Worm (Caenorhabditis elegans) whole organism, L2 larva: ENCODE measurements around the gene kgb-1.

Source experiments
- ZK546.5 ChIP-seq: sonication (generic microtip); optimal IDR thresholded peaks from 2 replicates; lab custom pipeline; 2017; ENCODE audit warnings: missing biosample characterization, missing genetic modification characterization
- lsy-2 ChIP-seq, 2 experiments: fragments of 150-350 bp in 1 of 2; sonication (generic microtip) in 1 of 2; optimal IDR thresholded peaks; 2 replicates each; lab custom pipeline; 2014 to 2017; ENCODE audit warnings: missing biosample characterization in 2 of 2, missing genetic modification characterization in 2 of 2
- mdl-1 ChIP-seq, 2 experiments: fragments of 150-350 bp in 1 of 2; sonication (generic microtip) in 1 of 2; optimal IDR thresholded peaks; 2 replicates each; lab custom pipeline; 2017; ENCODE audit warnings: missing biosample characterization in 2 of 2, missing genetic modification characterization in 2 of 2
- snpc-4 ChIP-seq: fragments of 150-350 bp; optimal IDR thresholded peaks from 2 replicates; lab custom pipeline; 2014; ENCODE audit warnings: missing biosample characterization, missing genetic modification characterization
- unc-62 ChIP-seq: fragments of 150-350 bp; optimal IDR thresholded peaks from 2 replicates; lab custom pipeline; 2014; ENCODE audit warnings: missing biosample characterization, missing genetic modification reagents, missing genetic modification characterization

DNA sequence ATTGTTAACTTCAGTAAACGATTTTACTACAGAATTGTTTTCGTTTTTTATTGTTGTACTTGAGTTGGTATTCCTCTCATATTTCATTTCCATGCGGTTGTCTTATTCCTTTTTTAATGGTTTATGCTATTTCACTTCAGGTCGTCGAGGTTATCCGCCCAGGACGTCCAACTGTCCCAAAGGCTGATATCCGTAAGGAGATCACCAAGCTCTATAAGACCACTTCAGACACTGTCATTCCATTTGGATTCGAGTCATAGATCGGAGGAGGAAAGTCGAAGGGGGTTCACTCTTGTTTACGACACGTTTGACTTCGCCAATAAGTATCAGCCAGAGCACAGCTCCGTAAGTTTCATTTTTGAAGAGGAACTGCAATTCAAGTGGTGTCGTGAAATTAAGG lies 23.3 kb downstream of the kgb-1 start, which contains the start of gene T07A9.14:
- TF ChIP-seq ZK546.5 (tag; lab: Kevin White, UChicago) (no peak), snpc-4 (tag; lab: Kevin White, UChicago) (no peak), unc-62 (no peak), lsy-2 (tag; optimal IDR thresholded peaks at IDR 0.05; lab: Kevin White, UChicago) (no peak), mdl-1 (tag; optimal IDR thresholded peaks at IDR 0.05; lab: Kevin White, UChicago) (no peak)
